Worm (Caenorhabditis elegans) whole organism, L1 larva: Measurements from ENCODE around the gene Y68A4A.13.

ENCODE experiments used
- blmp-1 ChIP-seq: fragments of 150-350 bp; optimal IDR thresholded peaks from 2 replicates; lab custom pipeline; 2014; ENCODE audit warnings: missing biosample characterization, missing genetic modification characterization
- ceh-82 ChIP-seq, 3 experiments: fragments of 150-350 bp in 1 of 3; sonication (generic microtip) in 2 of 3; optimal IDR thresholded peaks; 2 replicates each; lab custom pipeline; 2014 to 2017; ENCODE audit warnings: missing biosample characterization in 3 of 3, missing genetic modification characterization in 3 of 3
- elt-2 ChIP-seq: sonication (generic microtip); optimal IDR thresholded peaks from 2 replicates; lab custom pipeline; 2016; ENCODE audit warnings: missing genetic modification characterization, mild to moderate bottlenecking, inconsistent platforms, missing compliant biosample characterization, missing genetic modification reagents
- lsy-2 ChIP-seq, 2 experiments: fragments of 150-350 bp; optimal IDR thresholded peaks; 2 replicates each; lab custom pipeline; 2014; ENCODE audit warnings: missing biosample characterization in 2 of 2, missing genetic modification characterization in 2 of 2
- mab-9 ChIP-seq: fragments of 200-800 bp; sonication (Bioruptor generic); IDR thresholded peaks from 2 replicates; pipeline ENCODE4 v1.3.6; 2022; ENCODE audit warnings: missing genetic modification reagents, missing genetic modification characterization, missing compliant biosample characterization
- nhr-19 ChIP-seq: fragments of 200-800 bp; sonication (Bioruptor generic); conservative IDR thresholded peaks from 2 replicates; pipeline ENCODE4 v1.3.6; 2022; ENCODE audit warnings: missing genetic modification characterization, missing compliant biosample characterization
- sox-4 ChIP-seq: sonication (generic microtip); optimal IDR thresholded peaks from 2 replicates; lab custom pipeline; 2016; ENCODE audit warnings: missing genetic modification characterization, missing compliant biosample characterization
- sptf-1 ChIP-seq: fragments of 150-350 bp; optimal IDR thresholded peaks from 2 replicates; lab custom pipeline; 2014; ENCODE audit warnings: missing biosample characterization, missing genetic modification characterization
- tlp-1 ChIP-seq: fragments of 150-350 bp; optimal IDR thresholded peaks from 2 replicates; lab custom pipeline; 2014; ENCODE audit warnings: missing biosample characterization, missing genetic modification characterization
- zip-4 ChIP-seq: fragments of 200-800 bp; sonication (Bioruptor generic); optimal IDR thresholded peaks from 2 replicates; lab custom pipeline; 2018; ENCODE audit warnings: mild to moderate bottlenecking, missing genetic modification characterization, moderate library complexity, missing compliant biosample characterization

The Y68A4A.13 gene

ce11 chrV:17159430-17159924 is 48.5 kb downstream of the Y68A4A.13 start, which contains the start of gene F40D4.12:
TSS of gene F40D4.12 (plus strand) at chrV:17159874.
- TF ChIP-seq sptf-1 (no peak), mab-9 (GFP tag; lab: Robert Waterston, UW) (no peak), blmp-1 (tag; lab: Kevin White, UChicago) (no peak), tlp-1 (tag; lab: Kevin White, UChicago) (peak; percentile 5), sox-4 (tag; lab: Kevin White, UChicago) (no peak), nhr-19 (GFP tag; lab: Robert Waterston, UW) (no peak), ceh-82 (tag; optimal IDR thresholded peaks at IDR 0.05; lab: Kevin White, UChicago) (no peak), lsy-2 (tag; optimal IDR thresholded peaks at IDR 0.05; lab: Kevin White, UChicago) (no peak), elt-2 (peak; percentile 82), zip-4 (GFP tag; lab: Kevin White, UChicago) (no peak)
